Fruit fly (Drosophila melanogaster) Kc167 (cell line): ENCODE data around the gene PolQ.

ENCODE experiments used
- Myc ChIP-seq: fragments of >200 bp; optimal IDR thresholded peaks from 2 replicates; lab custom pipeline; 2017; ENCODE audit warnings: missing external identifiers
- h ChIP-seq: fragments of >200 bp; optimal IDR thresholded peaks from 3 replicates; lab custom pipeline; 2018; ENCODE audit warnings: missing external identifiers
- insv ChIP-seq: fragments of >200 bp; optimal IDR thresholded peaks from 3 replicates; lab custom pipeline; 2018; ENCODE audit warnings: missing external identifiers
- ttk ChIP-seq: sonication (Bioruptor generic); optimal IDR thresholded peaks from 2 replicates; lab custom pipeline; 2017; ENCODE audit warnings: missing external identifiers

DNA sequence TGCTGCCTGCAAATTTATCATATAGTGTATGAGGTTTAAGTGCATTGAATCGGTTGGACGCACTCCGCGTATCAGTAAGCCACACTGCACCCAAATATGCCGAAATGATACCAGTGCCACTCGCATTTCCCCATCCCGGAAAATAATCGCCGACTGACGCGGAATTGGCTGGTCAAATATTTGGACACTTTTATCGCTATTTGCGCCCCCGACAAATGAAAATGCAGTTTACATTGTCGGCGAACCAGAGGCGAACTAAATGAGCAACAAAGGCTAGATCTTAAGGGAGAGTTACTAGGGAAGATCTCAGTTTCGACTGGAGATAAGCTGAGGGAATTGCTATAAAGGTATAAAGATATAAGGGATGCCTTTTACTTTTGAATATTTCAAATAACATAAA lies 24.0 kb downstream of the PolQ start:
- TF ChIP-seq insv (no peak), h (no peak), ttk (lab: Kevin White, UChicago) (no peak), Myc (lab: Kevin White, UChicago) (no peak)
